Fruit fly (Drosophila melanogaster) whole organism, wandering third instar larva: ENCODE measurements around the gene CG18530.
A peak's percentile ranks its signal among the peaks of the same experiment; 100 is the strongest.

Experiments used
- Dfd ChIP-seq: fragments of >200 bp; optimal IDR thresholded peaks from 2 replicates; lab custom pipeline; 2017; ENCODE audit warnings: missing biosample characterization, missing genetic modification characterization
- GATAd ChIP-seq: sonication (Bioruptor generic); optimal IDR thresholded peaks from 2 replicates; lab custom pipeline; 2016; ENCODE audit warnings: missing biosample characterization, missing genetic modification characterization
- Hr78 ChIP-seq: fragments of >200 bp; optimal IDR thresholded peaks from 2 replicates; lab custom pipeline; 2017; ENCODE audit warnings: missing biosample characterization, missing genetic modification characterization
- OdsH ChIP-seq: fragments of 200-800 bp; sonication (Bioruptor generic); optimal IDR thresholded peaks from 2 replicates; lab custom pipeline; 2016; ENCODE audit warnings: missing biosample characterization, mild to moderate bottlenecking, missing genetic modification characterization
- Sp1 ChIP-seq: fragments of 200-800 bp; sonication (Bioruptor generic); optimal IDR thresholded peaks from 3 replicates; lab custom pipeline; 2019; ENCODE audit warnings: missing biosample characterization, mild to moderate bottlenecking, missing genetic modification characterization, moderate library complexity
- fru ChIP-seq: fragments of 200-800 bp; sonication (Bioruptor generic); optimal IDR thresholded peaks from 3 replicates; lab custom pipeline; 2016; ENCODE audit warnings: missing biosample characterization, mild to moderate bottlenecking, missing genetic modification characterization
- h ChIP-seq: fragments of 200-800 bp; sonication (Bioruptor generic); optimal IDR thresholded peaks from 3 replicates; lab custom pipeline; 2016; ENCODE audit warnings: missing biosample characterization, mild to moderate bottlenecking, missing genetic modification characterization
- jim ChIP-seq: fragments of 175-275, 200-325 bp; sonication (Bioruptor generic); optimal IDR thresholded peaks from 2 replicates; lab custom pipeline; 2016; ENCODE audit warnings: missing biosample characterization, mild to moderate bottlenecking, missing genetic modification characterization
- lola ChIP-seq: fragments of >200 bp; optimal IDR thresholded peaks from 2 replicates; lab custom pipeline; 2017; ENCODE audit warnings: missing biosample characterization, missing genetic modification characterization
- pan ChIP-seq: fragments of >200 bp; optimal IDR thresholded peaks from 2 replicates; lab custom pipeline; 2017
- psq ChIP-seq: fragments of 200-800 bp; sonication (Bioruptor generic); optimal IDR thresholded peaks from 3 replicates; lab custom pipeline; 2017; ENCODE audit warnings: missing biosample characterization, mild to moderate bottlenecking, missing genetic modification characterization, moderate library complexity
- sage ChIP-seq: fragments of 200-800 bp; sonication (Bioruptor generic); optimal IDR thresholded peaks from 2 replicates; lab custom pipeline; 2016; ENCODE audit warnings: missing biosample characterization, mild to moderate bottlenecking, missing genetic modification characterization

- no peak for TF ChIP-seq OdsH (GFP tag; lab: Kevin White, UChicago)
- TF ChIP-seq sage (GFP tag; lab: Kevin White, UChicago): no peak
- TF ChIP-seq pan (lab: Kevin White, UChicago): no peak
- no peak for TF ChIP-seq Dfd (GFP tag; lab: Kevin White, UChicago)
- TF ChIP-seq jim (GFP tag; lab: Kevin White, UChicago): no peak
- no peak for TF ChIP-seq GATAd (GFP tag; lab: Kevin White, UChicago)
- no peak for TF ChIP-seq Sp1 (GFP tag; lab: Kevin White, UChicago)
- peak; percentile 22 for TF ChIP-seq fru (GFP tag; lab: Kevin White, UChicago)
- TF ChIP-seq h: no peak
- TF ChIP-seq lola (GFP tag; lab: Kevin White, UChicago): no peak
- TF ChIP-seq psq: no peak
- TF ChIP-seq Hr78: no peak
Observed at dm6 chr3R:12647954-12648353, 14.8 kb downstream of the CG18530 start, which contains the start of gene Dtg.
